Worm (Caenorhabditis elegans) whole organism, dauer: ENCODE measurements around the gene zhit-3.

Source experiments
- unc-62 ChIP-seq: sonication (generic microtip); optimal IDR thresholded peaks from 2 replicates; lab custom pipeline; 2017; ENCODE audit warnings: missing biosample characterization, missing genetic modification reagents, missing genetic modification characterization

zhit-3 gene

ce11 chrV:10238665-10239064 is 26.7 kb upstream of the zhit-3 start, which contains the start of gene fubl-1:
fubl-1 (minus strand) TSS chrV:10238866.
- TF ChIP-seq unc-62 (GFP tag; lab: Kevin White, UChicago): no peak

- no peak for TF ChIP-seq unc-62 (GFP tag; lab: Kevin White, UChicago)
These were observed 26.1 kb upstream of the zhit-3 start for ce11 chrV:10237959-10238444.

ce11 chrV:10237171-10237570 is 25.2 kb upstream of the zhit-3 start:
- TF ChIP-seq unc-62 (GFP tag; lab: Kevin White, UChicago): no peak

DNA sequence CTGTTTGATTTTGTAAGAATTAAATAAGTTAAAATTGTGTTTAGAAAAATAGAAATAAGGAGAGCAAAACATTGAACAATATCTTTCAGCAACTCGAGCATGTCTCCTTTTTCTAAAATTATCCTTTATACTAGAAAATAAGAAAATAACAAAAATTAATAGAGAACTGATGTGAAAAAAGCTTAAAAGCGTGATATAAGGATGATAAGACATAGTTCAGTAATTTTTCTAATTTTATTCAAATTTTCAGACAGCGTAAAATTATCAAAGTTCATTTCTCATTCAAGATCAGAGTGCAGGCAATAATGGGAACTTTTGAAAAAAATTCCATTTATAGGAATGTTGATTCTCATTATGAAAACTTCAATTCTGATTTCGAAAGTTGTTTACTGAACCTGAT is 21.4 kb upstream of the zhit-3 start, which contains the start of gene str-182:
Gene str-182 (minus strand): TSS at position 101 of the 400 bp plus-strand sequence.
- TF ChIP-seq unc-62 (GFP tag; lab: Kevin White, UChicago): no peak

ce11 chrV:10230932-10231331 is 19.0 kb upstream of the zhit-3 start, which contains the start of gene fipr-6:
fipr-6 (plus strand) TSS chrV:10231232.
- TF ChIP-seq unc-62 (GFP tag; lab: Kevin White, UChicago): no peak

DNA sequence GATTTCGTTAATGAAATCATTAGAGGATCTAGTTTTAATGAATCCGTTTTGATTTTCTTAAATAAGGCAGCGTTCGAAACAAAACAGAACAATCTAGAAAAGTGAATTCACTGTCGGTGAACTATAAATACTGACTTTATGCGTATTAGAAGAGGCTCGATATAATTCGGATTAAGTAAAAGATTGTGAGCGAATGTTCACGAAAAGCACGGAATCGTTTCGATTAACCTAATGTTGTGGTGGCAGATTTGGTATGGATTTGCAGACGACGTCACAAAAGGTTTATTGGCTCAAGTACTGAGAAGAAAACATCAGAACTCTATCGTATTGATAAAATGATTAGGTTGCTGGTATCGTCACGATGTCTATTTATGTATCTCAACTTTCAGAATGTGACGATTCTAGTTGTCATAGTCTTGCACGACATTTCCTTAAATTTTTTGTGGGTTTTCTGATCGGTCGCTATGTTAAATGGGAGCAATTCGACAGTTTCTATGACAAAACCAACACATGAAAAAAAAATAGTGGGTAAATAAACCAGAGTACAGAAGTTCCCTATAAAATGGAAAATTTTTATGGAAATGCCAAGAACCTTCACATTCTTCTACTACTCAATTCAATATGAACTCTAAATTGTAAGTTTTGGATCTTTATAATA is 17.4 kb upstream of the zhit-3 start, which contains the start of the genes pyt-1 and fipr-7:
Gene pyt-1 (minus strand): TSS at position 101 of the 658 bp plus-strand sequence.
Gene fipr-7 (plus strand): TSS at position 608 of the 658 bp plus-strand sequence.
- TF ChIP-seq unc-62 (GFP tag; lab: Kevin White, UChicago): no peak

DNA sequence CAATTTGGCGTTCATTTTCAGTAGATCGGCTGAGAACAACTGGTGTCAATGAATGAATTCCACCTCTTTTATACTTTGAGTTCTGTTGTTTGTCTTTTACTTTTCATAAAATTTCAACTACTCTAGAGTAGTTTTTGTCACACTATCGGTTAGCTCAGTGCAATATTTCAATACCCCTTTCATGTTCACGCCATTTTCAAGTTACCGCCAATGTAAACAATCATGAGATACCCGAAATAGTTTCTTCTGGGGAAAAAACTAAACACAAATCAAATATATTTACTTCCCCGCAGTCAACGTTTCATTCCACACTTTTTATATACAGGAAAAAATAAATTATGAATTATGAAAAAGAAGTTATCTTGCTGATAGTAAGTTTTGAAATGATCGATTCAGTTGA is 16.4 kb upstream of the zhit-3 start, which contains the start of gene fipr-4:
Gene fipr-4 (minus strand): TSS at position 101 of the 400 bp plus-strand sequence.
- no peak for TF ChIP-seq unc-62 (GFP tag; lab: Kevin White, UChicago)

- no peak for TF ChIP-seq unc-62 (GFP tag; lab: Kevin White, UChicago)
These were observed 15.4 kb upstream of the zhit-3 start, which contains the start of gene ttr-19 for ce11 chrV:10227333-10227732. ttr-19 (minus strand) TSS chrV:10227433.

DNA sequence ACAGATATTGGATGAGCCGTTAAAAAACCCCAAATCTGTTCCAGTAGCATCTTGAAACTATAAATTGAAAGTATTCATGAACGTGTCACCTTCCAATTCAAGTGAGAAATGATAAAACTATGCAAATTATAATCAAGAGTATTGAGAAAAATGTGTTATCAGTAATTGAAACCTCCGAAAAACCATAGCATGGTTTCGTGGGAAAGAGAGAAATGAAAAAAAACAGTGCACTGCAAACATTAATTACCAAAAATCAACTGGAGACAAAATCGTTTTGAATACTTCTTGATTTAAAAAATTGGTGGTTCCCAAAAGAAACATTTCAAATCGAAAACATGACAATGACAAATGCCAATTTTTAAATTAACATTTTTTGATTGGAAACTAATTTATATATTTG is 13.7 kb upstream of the zhit-3 start, which contains the start of gene daf-36:
Gene daf-36 (minus strand): TSS at position 101 of the 400 bp plus-strand sequence.
- no peak for TF ChIP-seq unc-62 (GFP tag; lab: Kevin White, UChicago)

DNA sequence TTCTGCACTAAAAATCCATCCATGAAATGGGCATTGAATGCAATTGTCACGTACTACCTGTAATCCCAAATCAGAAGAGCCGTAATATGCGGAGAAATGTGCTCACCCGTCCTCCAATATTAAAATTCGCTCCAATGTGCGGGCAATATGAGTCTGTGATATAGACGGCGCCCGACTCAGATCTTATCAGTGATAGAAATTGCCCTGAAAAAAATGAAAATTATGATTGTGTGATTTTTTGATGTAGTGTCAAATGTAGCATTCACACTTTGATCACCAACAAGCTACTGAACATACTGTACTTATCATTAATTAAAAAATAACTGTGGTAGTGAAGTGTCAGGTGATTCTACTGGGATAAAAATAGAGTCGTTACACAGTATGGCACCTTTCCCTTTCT is 12.7 kb upstream of the zhit-3 start:
- TF ChIP-seq unc-62 (GFP tag; lab: Kevin White, UChicago): no peak

ce11 chrV:10222007-10222406 is 10.1 kb upstream of the zhit-3 start, which contains the start of gene C12D8.20:
C12D8.20 (plus strand) TSS chrV:10222307.
- no peak for TF ChIP-seq unc-62 (GFP tag; lab: Kevin White, UChicago)

ce11 chrV:10221317-10221716 is 9.4 kb upstream of the zhit-3 start, which contains the start of the genes fipr-5 and fipr-9:
fipr-5 (minus strand) TSS chrV:10221417.
fipr-9 (plus strand) TSS chrV:10221662.
- TF ChIP-seq unc-62 (GFP tag; lab: Kevin White, UChicago): no peak

DNA sequence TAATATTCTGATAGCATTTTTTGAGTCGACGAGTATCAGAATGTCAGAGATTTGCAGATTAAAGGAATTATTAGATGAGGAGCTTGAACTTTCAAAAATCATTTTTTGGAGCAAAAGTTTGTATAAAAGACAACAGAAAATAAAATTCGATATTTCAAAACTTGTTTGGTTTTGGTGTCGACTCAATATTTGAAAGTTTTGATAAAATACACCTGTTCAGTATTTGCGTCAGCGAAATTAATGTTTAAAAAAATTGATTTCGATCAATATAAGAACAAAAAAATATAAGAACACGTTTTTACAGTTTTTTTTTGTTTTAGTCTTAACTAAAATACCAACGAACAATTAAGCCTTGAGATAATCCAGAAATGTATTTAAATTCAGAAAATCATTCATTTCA is 8.7 kb upstream of the zhit-3 start, which contains the start of gene C12D8.13:
Gene C12D8.13 (minus strand): TSS at position 101 of the 400 bp plus-strand sequence.
- no peak for TF ChIP-seq unc-62 (GFP tag; lab: Kevin White, UChicago)

DNA sequence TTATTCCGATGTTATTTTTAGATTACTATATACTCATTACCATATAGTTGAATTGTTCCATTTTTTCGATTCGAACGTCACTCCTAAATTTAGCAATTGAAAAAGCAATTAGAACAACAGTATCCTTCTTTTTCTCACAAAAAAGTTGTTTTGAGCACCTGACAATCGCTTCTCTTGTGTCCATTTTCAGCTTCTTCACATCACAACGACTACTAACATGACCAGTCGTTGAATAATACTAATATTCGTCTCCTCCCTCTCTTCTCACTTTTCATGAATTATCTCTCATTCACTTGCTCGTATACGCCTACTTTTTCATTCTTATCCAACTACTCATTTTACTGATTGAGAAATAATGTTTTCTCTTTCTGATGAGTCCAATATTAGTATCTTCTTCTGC is 4.8 kb upstream of the zhit-3 start, which contains the start of gene ZK856.14:
Gene ZK856.14 (plus strand): TSS at position 301 of the 400 bp plus-strand sequence.
- TF ChIP-seq unc-62 (GFP tag; lab: Kevin White, UChicago): no peak

ce11 chrV:10212627-10213026 is 700 bp upstream of the zhit-3 start, which contains the start of gene hpo-40:
hpo-40 (plus strand) TSS chrV:10212927.
- no peak for TF ChIP-seq unc-62 (GFP tag; lab: Kevin White, UChicago)

DNA sequence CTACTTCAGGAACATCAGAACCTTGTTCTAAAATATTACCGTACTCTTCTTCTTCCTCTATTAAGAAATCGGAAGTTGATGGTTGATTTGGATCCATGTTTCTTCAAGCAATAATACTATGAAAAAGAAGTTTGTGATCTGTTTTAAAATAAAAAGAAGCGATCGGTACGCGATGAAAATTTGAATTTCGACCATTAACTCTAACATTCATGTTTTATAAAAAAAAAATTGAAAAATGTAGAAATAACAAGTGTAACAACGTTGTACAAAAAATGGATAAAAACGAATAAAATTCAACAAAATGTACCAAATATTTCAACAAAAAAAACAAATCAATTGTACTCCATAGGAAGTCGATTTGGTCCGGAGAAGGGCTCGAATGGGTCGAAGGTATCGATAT is 1.7 kb downstream of the zhit-3 start, which contains the start of gene tftc-3:
Gene tftc-3 (minus strand): TSS at position 101 of the 400 bp plus-strand sequence.
- no peak for TF ChIP-seq unc-62 (GFP tag; lab: Kevin White, UChicago)
